Fruit fly (Drosophila melanogaster): Measurements from ENCODE around the gene CG7824.

The CG7824 gene

DNA sequence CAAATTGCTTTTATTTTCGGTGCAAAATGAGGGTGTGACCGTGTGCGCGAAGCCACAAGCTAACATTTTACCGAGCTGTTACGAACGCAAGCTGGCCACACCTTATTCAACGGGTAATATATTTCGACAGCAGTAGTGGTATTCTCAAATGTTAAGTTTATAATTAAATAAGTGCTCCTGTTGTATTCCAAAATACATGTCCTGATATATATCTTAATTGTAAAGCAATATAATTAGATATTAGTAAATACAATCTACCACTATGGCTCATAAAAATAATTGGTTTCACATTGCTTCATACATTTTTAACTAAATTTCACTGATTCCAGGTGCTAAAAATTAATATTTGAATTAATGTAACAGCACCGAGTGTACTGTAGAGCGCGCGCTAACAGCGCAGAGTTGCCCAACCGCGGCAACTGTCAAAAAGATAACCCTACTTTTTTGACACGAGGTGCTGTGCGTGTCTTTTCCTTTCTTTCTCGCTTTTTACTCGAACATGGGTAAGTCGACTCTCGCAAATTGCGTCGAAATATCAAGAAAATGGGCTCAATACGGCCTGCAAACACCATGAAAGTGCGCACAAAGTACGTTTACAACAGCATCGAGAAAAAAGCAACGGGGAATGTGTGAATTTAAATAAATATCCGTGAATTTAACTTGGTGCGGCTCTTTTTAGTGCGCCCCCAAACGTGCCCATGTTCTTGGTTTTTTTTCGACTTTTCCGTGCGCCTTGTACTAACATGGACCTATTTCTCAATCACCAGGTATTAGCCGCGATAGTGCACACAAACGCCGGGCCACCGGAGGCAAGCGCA is 2.9 kb upstream of the CG7824 start, which contains the start of the genes CG15514 and RpS8 (continued):
- TF ChIP-seq fd3F (GFP tag; optimal IDR thresholded peaks at IDR 0.05) (peak; percentile 33), CG15011 (GFP tag; optimal IDR thresholded peaks at IDR 0.05) (no peak), CG30431 (GFP tag; optimal IDR thresholded peaks at IDR 0.05) (no peak), tap (tag; optimal IDR thresholded peaks at IDR 0.05) (peak; percentile 69), CG7963 (GFP tag; IDR thresholded peaks at IDR 0.05; ENCODE audit: partially characterized antibody) (no peak), gcm (GFP tag; optimal IDR thresholded peaks at IDR 0.05) (peak; percentile 38), Xrp1 (GFP tag; IDR thresholded peaks at IDR 0.05) (peak; percentile 47; the same call in 1 of the 2 replicates), grn (GFP tag; optimal IDR thresholded peaks at IDR 0.05) (no peak), CG3726 (GFP tag; IDR thresholded peaks at IDR 0.05) (no peak), CG17385 (GFP tag; optimal IDR thresholded peaks at IDR 0.05) (peak; percentile 70), CG7839 (tag; optimal IDR thresholded peaks at IDR 0.05) (peak; percentile 47), zfh2 (GFP tag; optimal IDR thresholded peaks at IDR 0.05) (no peak), seq (GFP tag; IDR thresholded peaks at IDR 0.05) (0 out of 2 replicates have a peak, but pooled peaks have one; percentile 10), sens (GFP tag) (peak; percentile 35), dpn (GFP tag; optimal IDR thresholded peaks at IDR 0.05) (peak; percentile 36 to 52), Myb (GFP tag; optimal IDR thresholded peaks at IDR 0.05) (peak; percentile 27), CG11247 (GFP tag; IDR thresholded peaks at IDR 0.05) (0 out of 2 replicates have a peak, but pooled peaks have one; percentile 28), al (GFP tag; IDR thresholded peaks at IDR 0.05) (peak; percentile 51; the same call in 1 of the 2 replicates), corto (GFP tag; optimal IDR thresholded peaks at IDR 0.05) (no peak), CG2875 (GFP tag; optimal IDR thresholded peaks at IDR 0.05) (peak; percentile 57), kay (GFP tag; optimal IDR thresholded peaks at IDR 0.05) (no peak), CG17361 (GFP tag; IDR thresholded peaks at IDR 0.05) (peak; percentile 64), CG10565 (GFP tag; optimal IDR thresholded peaks at IDR 0.05) (no peak), CG9727 (GFP tag; optimal IDR thresholded peaks at IDR 0.05) (peak; percentile 55), CG5245 (GFP tag; optimal IDR thresholded peaks at IDR 0.05) (no peak), nmo (GFP tag; optimal IDR thresholded peaks at IDR 0.05) (peak; percentile 77), her (GFP tag; optimal IDR thresholded peaks at IDR 0.05) (no peak), amos (GFP tag; IDR thresholded peaks at IDR 0.05; ENCODE audit: partially characterized antibody) (no peak), CG7987 (GFP tag; optimal IDR thresholded peaks at IDR 0.05) (peak; percentile 63), yki (optimal IDR thresholded peaks at IDR 0.05) (no peak), CG12104 (GFP tag; optimal IDR thresholded peaks at IDR 0.05) (peak; percentile 63), crp (GFP tag; optimal IDR thresholded peaks at IDR 0.05) (peak in 1 of 2 experiments; percentile 14), CG31224 (GFP tag; IDR thresholded peaks at IDR 0.05) (0 out of 2 replicates have a peak, but pooled peaks have one; percentile 38), CG10209 (GFP tag; optimal IDR thresholded peaks at IDR 0.05) (peak; percentile 66), CG12155 (GFP tag; optimal IDR thresholded peaks at IDR 0.05) (peak; percentile 19), C15 (GFP tag; IDR thresholded peaks at IDR 0.05) (no peak), bowl (GFP tag; IDR thresholded peaks at IDR 0.05) (no peak), abd-A (tag; optimal IDR thresholded peaks at IDR 0.05) (no peak), bigmax (GFP tag; optimal IDR thresholded peaks at IDR 0.05) (peak; percentile 100), sr (GFP tag; IDR thresholded peaks at IDR 0.05) (peak; percentile 10; the same call in 1 of the 3 replicates), dmrt11E (tag; optimal IDR thresholded peaks at IDR 0.05) (peak; percentile 57), CG2129 (GFP tag; IDR thresholded peaks at IDR 0.05; ENCODE audit: partially characterized antibody) (no peak), pfk (GFP tag; optimal IDR thresholded peaks at IDR 0.05) (peak; percentile 51), grau (tag; optimal IDR thresholded peaks at IDR 0.05) (peak; percentile 64), CG8924 (tag; optimal IDR thresholded peaks at IDR 0.05) (peak; percentile 81), CG17612 (GFP tag; IDR thresholded peaks at IDR 0.05) (no peak), Elba2 (GFP tag; optimal IDR thresholded peaks at IDR 0.05) (peak; percentile 50), TFAM (GFP tag; optimal IDR thresholded peaks at IDR 0.05) (no peak), org-1 (GFP tag; optimal IDR thresholded peaks at IDR 0.05) (peak; percentile 44)
